Fruit fly (Drosophila melanogaster) whole organism, prepupa: ENCODE results near the gene ninaB.

Experiments
- Blimp-1 ChIP-seq: fragments of 200-800 bp; sonication (Bioruptor generic); optimal IDR thresholded peaks from 3 replicates; lab custom pipeline; 2017; ENCODE audit warnings: missing biosample characterization, missing genetic modification characterization, mild to moderate bottlenecking, moderate library complexity, missing genetic modification reagents
- CG15336 ChIP-seq: fragments of 200-800 bp; sonication (Bioruptor generic); IDR thresholded peaks from 2 replicates; pipeline ENCODE4 v1.3.6; 2022; ENCODE audit warnings: missing biosample characterization, missing genetic modification characterization
- CG16779 ChIP-seq: fragments of 200-800 bp; sonication (Bioruptor generic); optimal IDR thresholded peaks from 3 replicates; lab custom pipeline; 2017; ENCODE audit warnings: missing biosample characterization, mild to moderate bottlenecking, missing genetic modification characterization
- Hr38 ChIP-seq: sonication (Bioruptor generic); optimal IDR thresholded peaks from 2 replicates; lab custom pipeline; 2016; ENCODE audit warnings: missing biosample characterization, missing genetic modification characterization

DNA sequence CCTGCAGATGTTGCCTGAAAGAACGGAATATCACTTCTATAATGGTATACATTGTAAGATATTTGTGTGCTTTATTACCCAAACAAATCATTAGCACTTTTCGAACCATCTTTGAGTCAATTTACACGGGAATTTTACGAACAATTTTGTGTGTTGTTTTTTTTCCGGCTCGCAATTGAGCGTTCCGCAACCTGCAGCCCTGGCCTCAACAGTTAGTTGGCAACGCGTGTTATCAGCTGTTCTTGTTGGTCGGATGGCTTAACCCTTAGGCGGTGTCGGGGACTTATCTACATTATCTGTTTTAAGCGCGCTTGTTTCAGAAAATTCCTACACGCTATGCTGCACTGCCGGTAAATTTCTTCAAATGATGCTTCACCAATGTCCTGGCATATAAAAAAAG is 10.3 kb downstream of the ninaB start:
- TF ChIP-seq Blimp-1 = no peak
- TF ChIP-seq Hr38 (GFP tag; lab: Kevin White, UChicago) = no peak
- no peak for TF ChIP-seq CG16779
- TF ChIP-seq CG15336 (GFP tag; lab: Robert Waterston, UW) = 0 out of 2 replicates have a peak, but pooled peaks have one; percentile 26
